Fruit fly (Drosophila melanogaster): ENCODE data around the gene CG6414.
A peak's percentile ranks its signal among the peaks of the same experiment; 100 is the strongest.

Gene CG6414

dm6 chrX:3931669-3932068 lies 39.5 kb downstream of the CG6414 start:
- TF ChIP-seq br (GFP tag; optimal IDR thresholded peaks at IDR 0.05) (no peak), CG9705 (GFP tag; optimal IDR thresholded peaks at IDR 0.05) (no peak), Abd-B (GFP tag; optimal IDR thresholded peaks at IDR 0.05) (no peak), Dif (GFP tag; optimal IDR thresholded peaks at IDR 0.05; ENCODE audit: partially characterized antibody) (no peak), fru (GFP tag; optimal IDR thresholded peaks at IDR 0.05) (peak; percentile 2), h (GFP tag; optimal IDR thresholded peaks at IDR 0.05) (peak; percentile 30), rgr (GFP tag; optimal IDR thresholded peaks at IDR 0.05) (peak; percentile 16), Hr83 (GFP tag; optimal IDR thresholded peaks at IDR 0.05; ENCODE audit: poor library complexity, severe bottlenecking) (no peak), Sp1 (GFP tag; optimal IDR thresholded peaks at IDR 0.05) (peak; percentile 5), psq (GFP tag; optimal IDR thresholded peaks at IDR 0.05) (peak; percentile 4), HLH106 (tag; optimal IDR thresholded peaks at IDR 0.05) (peak; percentile 34), foxo (GFP tag; optimal IDR thresholded peaks at IDR 0.05) (peak in 1 of 2 experiments; percentile 49), OdsH (GFP tag; optimal IDR thresholded peaks at IDR 0.05) (peak; percentile 4)

- TF ChIP-seq Hr83 (GFP tag; optimal IDR thresholded peaks at IDR 0.05; ENCODE audit: poor library complexity, severe bottlenecking) (no peak), Hr78 (GFP tag; optimal IDR thresholded peaks at IDR 0.05) (no peak), Dfd (GFP tag; optimal IDR thresholded peaks at IDR 0.05) (no peak), dsf (GFP tag; optimal IDR thresholded peaks at IDR 0.05; ENCODE audit: borderline replicate concordance) (no peak), Hnf4 (GFP tag; optimal IDR thresholded peaks at IDR 0.05) (no peak), CG32264 (GFP tag; optimal IDR thresholded peaks at IDR 0.05) (no peak), psq (GFP tag; optimal IDR thresholded peaks at IDR 0.05) (no peak), HLH106 (tag; optimal IDR thresholded peaks at IDR 0.05) (no peak), fru (GFP tag; optimal IDR thresholded peaks at IDR 0.05) (no peak), dmrt93B (GFP tag; optimal IDR thresholded peaks at IDR 0.05) (no peak), woc (GFP tag; optimal IDR thresholded peaks at IDR 0.05) (no peak), CG9705 (GFP tag; optimal IDR thresholded peaks at IDR 0.05) (no peak), Jra (GFP tag; optimal IDR thresholded peaks at IDR 0.05) (no peak), N (GFP tag; optimal IDR thresholded peaks at IDR 0.05) (no peak), foxo (GFP tag; optimal IDR thresholded peaks at IDR 0.05) (no peak), usp (GFP tag; optimal IDR thresholded peaks at IDR 0.05) (no peak), Rel (GFP tag; optimal IDR thresholded peaks at IDR 0.05) (no peak), Rel (tag; optimal IDR thresholded peaks at IDR 0.05) (no peak)
Measured at dm6 chrX:3930528-3931251, 40.5 kb downstream of the CG6414 start, which contains the start of gene CG42541. Gene CG42541 (minus strand): TSS chrX:3930578.

dm6 chrX:3928520-3928919 lies 42.6 kb downstream of the CG6414 start:
- TF ChIP-seq lola (GFP tag; optimal IDR thresholded peaks at IDR 0.05), result no peak
- TF ChIP-seq CG32264 (GFP tag; optimal IDR thresholded peaks at IDR 0.05), result no peak
- no peak for TF ChIP-seq CG9705 (GFP tag; optimal IDR thresholded peaks at IDR 0.05)
- TF ChIP-seq HLH106 (tag; optimal IDR thresholded peaks at IDR 0.05), result no peak
- TF ChIP-seq Sp1 (GFP tag; optimal IDR thresholded peaks at IDR 0.05), result no peak
- TF ChIP-seq Hr78 (GFP tag; optimal IDR thresholded peaks at IDR 0.05), result no peak
- TF ChIP-seq sage (GFP tag; optimal IDR thresholded peaks at IDR 0.05), result no peak
- peak in 1 of 2 experiments; percentile 8 for TF ChIP-seq foxo (GFP tag; optimal IDR thresholded peaks at IDR 0.05)
